Worm (Caenorhabditis elegans) whole organism, young adult: Measurements from ENCODE around the gene ZK662.2.

Experiments used
- B0019.2 ChIP-seq: fragments of 200-800 bp; sonication (Bioruptor generic); conservative IDR thresholded peaks from 2 replicates; pipeline ENCODE4 v1.3.6; 2022; ENCODE audit warnings: missing genetic modification reagents, missing genetic modification characterization, missing compliant biosample characterization
- B0035.1 ChIP-seq: sonication (generic microtip); optimal IDR thresholded peaks from 2 replicates; lab custom pipeline; 2016; ENCODE audit warnings: missing genetic modification characterization, mild to moderate bottlenecking, missing compliant biosample characterization, missing genotype, missing genetic modification reagents
- B0336.3 ChIP-seq: fragments of 200-800 bp; sonication (Bioruptor generic); IDR thresholded peaks from 2 replicates; pipeline ENCODE4 v1.3.6; 2022; ENCODE audit warnings: missing genetic modification characterization, missing compliant biosample characterization
- C06A6.2 ChIP-seq: fragments of 200-800 bp; sonication (Bioruptor generic); conservative IDR thresholded peaks from 2 replicates; pipeline ENCODE4 v1.3.6; 2022; ENCODE audit warnings: missing genetic modification characterization, missing compliant biosample characterization
- F10E7.11 ChIP-seq: sonication (generic microtip); optimal IDR thresholded peaks from 2 replicates; lab custom pipeline; 2017; ENCODE audit warnings: mild to moderate bottlenecking, missing genetic modification characterization, moderate library complexity, missing compliant biosample characterization
- F49E8.2 ChIP-seq: sonication (generic microtip); optimal IDR thresholded peaks from 3 replicates; lab custom pipeline; 2017; ENCODE audit warnings: missing genetic modification characterization, mild to moderate bottlenecking, missing compliant biosample characterization, antibody characterized with exemption, moderate library complexity; ENCODE audit not compliant: insufficient read depth
- K12H6.12 ChIP-seq: fragments of 200-800 bp; sonication (Bioruptor generic); optimal IDR thresholded peaks from 2 replicates; lab custom pipeline; 2018; ENCODE audit warnings: mild to moderate bottlenecking, missing genetic modification characterization, missing compliant biosample characterization
- T07F8.4 ChIP-seq: sonication (generic microtip); optimal IDR thresholded peaks from 2 replicates; lab custom pipeline; 2016; ENCODE audit warnings: mild to moderate bottlenecking, missing genetic modification characterization, moderate library complexity, missing compliant biosample characterization
- T26A5.8 ChIP-seq: sonication (generic microtip); optimal IDR thresholded peaks from 2 replicates; lab custom pipeline; 2016; ENCODE audit warnings: missing genetic modification characterization, missing compliant biosample characterization
- Y53G8AR.9 ChIP-seq: fragments of 200-800 bp; sonication (Bioruptor generic); conservative IDR thresholded peaks from 2 replicates; pipeline ENCODE4 v1.3.6; 2022; ENCODE audit warnings: missing genetic modification reagents, missing genetic modification characterization, missing compliant biosample characterization
- Y95B8A.8 ChIP-seq: fragments of 200-800 bp; sonication (Bioruptor generic); IDR thresholded peaks from 2 replicates; pipeline ENCODE4 v1.3.6; 2022; ENCODE audit warnings: missing genetic modification reagents, missing genetic modification characterization, missing compliant biosample characterization
- ZK185.1 ChIP-seq: sonication (generic microtip); optimal IDR thresholded peaks from 2 replicates; lab custom pipeline; 2016; ENCODE audit warnings: mild to moderate bottlenecking, missing genetic modification characterization, missing compliant biosample characterization; ENCODE audit not compliant: poor library complexity, severe bottlenecking
- akir-1 ChIP-seq: fragments of 200-800 bp; sonication (Bioruptor generic); optimal IDR thresholded peaks from 2 replicates; lab custom pipeline; 2018; ENCODE audit warnings: mild to moderate bottlenecking, missing genetic modification characterization, moderate library complexity, missing compliant biosample characterization
- atf-7 ChIP-seq: sonication (generic microtip); optimal IDR thresholded peaks from 2 replicates; lab custom pipeline; 2017; ENCODE audit warnings: mild to moderate bottlenecking, missing genetic modification characterization, missing compliant biosample characterization
- athp-1 ChIP-seq: sonication (generic microtip); optimal IDR thresholded peaks from 2 replicates; lab custom pipeline; 2017; ENCODE audit warnings: mild to moderate bottlenecking, missing genetic modification characterization, missing compliant biosample characterization
- attf-3 ChIP-seq: fragments of 200-800 bp; sonication (Bioruptor generic); conservative IDR thresholded peaks from 2 replicates; pipeline ENCODE4 v1.3.6; 2022; ENCODE audit warnings: missing genetic modification reagents, missing genetic modification characterization, missing compliant biosample characterization
- attf-5 ChIP-seq: fragments of 200-800 bp; sonication (Bioruptor generic); optimal IDR thresholded peaks from 2 replicates; lab custom pipeline; 2018; ENCODE audit warnings: mild to moderate bottlenecking, missing genetic modification characterization, missing compliant biosample characterization
- ccch-3 ChIP-seq: fragments of 200-800 bp; sonication (Bioruptor generic); optimal IDR thresholded peaks from 2 replicates; lab custom pipeline; 2018; ENCODE audit warnings: mild to moderate bottlenecking, missing genetic modification characterization, missing compliant biosample characterization
- ceh-100 ChIP-seq: fragments of 200-800 bp; sonication (Bioruptor generic); IDR thresholded peaks from 2 replicates; pipeline ENCODE4 v1.3.6; 2022; ENCODE audit warnings: missing genetic modification reagents, missing genetic modification characterization, missing compliant biosample characterization
- ceh-58 ChIP-seq: fragments of 200-800 bp; sonication (Bioruptor generic); IDR thresholded peaks from 2 replicates; pipeline ENCODE4 v1.3.6; 2022; ENCODE audit warnings: missing genetic modification characterization, missing compliant biosample characterization
- ceh-79 ChIP-seq: sonication (generic microtip); optimal IDR thresholded peaks from 2 replicates; lab custom pipeline; 2017; ENCODE audit warnings: mild to moderate bottlenecking, missing genetic modification characterization, missing compliant biosample characterization
- ceh-91 ChIP-seq: fragments of 200-800 bp; sonication (Bioruptor generic); IDR thresholded peaks from 2 replicates; pipeline ENCODE4 v1.3.6; 2022; ENCODE audit warnings: missing genetic modification reagents, missing genetic modification characterization, missing compliant biosample characterization
- chd-7 ChIP-seq: sonication (generic microtip); optimal IDR thresholded peaks from 2 replicates; lab custom pipeline; 2016; ENCODE audit warnings: mild to moderate bottlenecking, missing genetic modification characterization, moderate library complexity, missing compliant biosample characterization
- dpl-1 ChIP-seq: fragments of 150-350 bp; optimal IDR thresholded peaks from 2 replicates; lab custom pipeline; 2014; ENCODE audit warnings: missing biosample characterization, missing genetic modification reagents, missing genetic modification characterization
- efl-1 ChIP-seq: fragments of 150-350 bp; optimal IDR thresholded peaks from 2 replicates; lab custom pipeline; 2014; ENCODE audit warnings: missing biosample characterization, missing genetic modification reagents, missing genetic modification characterization
- egl-18 ChIP-seq: fragments of 200-800 bp; sonication (Bioruptor generic); IDR thresholded peaks from 2 replicates; pipeline ENCODE4 v1.3.6; 2022; ENCODE audit warnings: missing genetic modification reagents, missing genetic modification characterization, missing compliant biosample characterization
- egrh-3 ChIP-seq: fragments of 200-800 bp; sonication (Bioruptor generic); IDR thresholded peaks from 2 replicates; pipeline ENCODE4 v1.3.6; 2022; ENCODE audit warnings: missing genetic modification reagents, missing genetic modification characterization, missing compliant biosample characterization
- fkh-3 ChIP-seq: sonication (generic microtip); optimal IDR thresholded peaks from 2 replicates; lab custom pipeline; 2016; ENCODE audit warnings: mild to moderate bottlenecking, missing genetic modification characterization, missing compliant biosample characterization
- hlh-12 ChIP-seq: sonication (generic microtip); optimal IDR thresholded peaks from 2 replicates; lab custom pipeline; 2016; ENCODE audit warnings: missing genetic modification characterization, missing compliant biosample characterization
- hmg-1.2 ChIP-seq: fragments of 200-800 bp; sonication (Bioruptor generic); IDR thresholded peaks from 2 replicates; pipeline ENCODE4 v1.3.6; 2022; ENCODE audit warnings: missing genetic modification reagents, missing genetic modification characterization, missing compliant biosample characterization
- lag-1 ChIP-seq: fragments of 200-800 bp; sonication (Bioruptor generic); IDR thresholded peaks from 2 replicates; pipeline ENCODE4 v1.3.6; 2022; ENCODE audit warnings: missing genetic modification reagents, missing genetic modification characterization, missing compliant biosample characterization
- let-526 ChIP-seq: fragments of 200-800 bp; sonication (Bioruptor generic); IDR thresholded peaks from 2 replicates; pipeline ENCODE4 v1.3.6; 2022; ENCODE audit warnings: missing genetic modification reagents, missing genetic modification characterization, missing compliant biosample characterization
- madf-3 ChIP-seq: fragments of 200-800 bp; sonication (Bioruptor generic); IDR thresholded peaks from 2 replicates; pipeline ENCODE4 v1.3.6; 2022; ENCODE audit warnings: missing genetic modification reagents, missing genetic modification characterization, missing compliant biosample characterization
- madf-8 ChIP-seq: fragments of 200-800 bp; sonication (Bioruptor generic); conservative IDR thresholded peaks from 2 replicates; pipeline ENCODE4 v1.3.6; 2022; ENCODE audit warnings: missing genetic modification reagents, missing genetic modification characterization, missing compliant biosample characterization
- nfya-1 ChIP-seq: sonication (generic microtip); optimal IDR thresholded peaks from 2 replicates; lab custom pipeline; 2017; ENCODE audit warnings: antibody characterized with exemption, missing compliant biosample characterization, missing genetic modification characterization, borderline replicate concordance; ENCODE audit not compliant: insufficient read depth
- nhr-27 ChIP-seq: fragments of 200-800 bp; sonication (Bioruptor generic); optimal IDR thresholded peaks from 2 replicates; lab custom pipeline; 2018; ENCODE audit warnings: mild to moderate bottlenecking, missing genetic modification characterization, moderate library complexity, missing compliant biosample characterization
- rcor-1 ChIP-seq: fragments of 200-800 bp; sonication (Bioruptor generic); IDR thresholded peaks from 2 replicates; pipeline ENCODE4 v1.3.6; 2022; ENCODE audit warnings: missing genetic modification reagents, missing genetic modification characterization, missing compliant biosample characterization
- rec-8 ChIP-seq, 2 experiments: sonication (generic microtip); optimal IDR thresholded peaks; 2 replicates each; lab custom pipeline; 2016; ENCODE audit warnings: mild to moderate bottlenecking in 2 of 2, missing genetic modification characterization in 2 of 2, missing genetic modification reagents in 2 of 2, missing genotype in 2 of 2, missing biosample characterization in 1 of 2, missing compliant biosample characterization in 1 of 2, moderate library complexity in 1 of 2
- repo-1 ChIP-seq: sonication (generic microtip); optimal IDR thresholded peaks from 2 replicates; lab custom pipeline; 2017; ENCODE audit warnings: mild to moderate bottlenecking, missing genetic modification characterization, missing compliant biosample characterization
- rpc-1 ChIP-seq, 2 experiments: fragments of 150-350 bp in 1 of 2; sonication (generic microtip) in 1 of 2; optimal IDR thresholded peaks; 2 replicates each; lab custom pipeline; 2014 to 2018; ENCODE audit warnings: missing biosample characterization in 1 of 2, missing genetic modification characterization in 1 of 2, missing genetic modification reagents in 1 of 2, missing genotype in 1 of 2
- sea-2 ChIP-seq: fragments of 200-800 bp; sonication (Bioruptor generic); IDR thresholded peaks from 2 replicates; pipeline ENCODE4 v1.3.6; 2022; ENCODE audit warnings: missing genetic modification characterization, missing compliant biosample characterization
- snpc-1.1 ChIP-seq: sonication (generic microtip); optimal IDR thresholded peaks from 2 replicates; lab custom pipeline; 2017; ENCODE audit warnings: missing genetic modification characterization, mild to moderate bottlenecking, missing compliant biosample characterization, antibody characterized with exemption, moderate library complexity, missing genotype, missing genetic modification reagents; ENCODE audit not compliant: insufficient read depth
- sptf-2 ChIP-seq: fragments of 200-800 bp; sonication (Bioruptor generic); optimal IDR thresholded peaks from 2 replicates; lab custom pipeline; 2018; ENCODE audit warnings: mild to moderate bottlenecking, missing genetic modification characterization, missing compliant biosample characterization
- tbx-9 ChIP-seq: sonication (generic microtip); optimal IDR thresholded peaks from 2 replicates; lab custom pipeline; 2016; ENCODE audit warnings: borderline replicate concordance, missing genetic modification characterization, inconsistent platforms, missing compliant biosample characterization
- unc-130 ChIP-seq: sonication (generic microtip); optimal IDR thresholded peaks from 2 replicates; lab custom pipeline; 2016; ENCODE audit warnings: missing genetic modification reagents, missing genetic modification characterization, missing compliant biosample characterization
- unc-62 ChIP-seq: fragments of 150-350 bp; optimal IDR thresholded peaks from 2 replicates; lab custom pipeline; 2014; ENCODE audit warnings: missing biosample characterization, missing genetic modification reagents, missing genetic modification characterization
- ztf-18 ChIP-seq: sonication (generic microtip); optimal IDR thresholded peaks from 2 replicates; lab custom pipeline; 2016; ENCODE audit warnings: missing genotype, mild to moderate bottlenecking, missing genetic modification characterization, missing compliant biosample characterization
- ztf-3 ChIP-seq: fragments of 200-800 bp; sonication (Bioruptor generic); optimal IDR thresholded peaks from 2 replicates; lab custom pipeline; 2018; ENCODE audit warnings: mild to moderate bottlenecking, missing genetic modification characterization, missing compliant biosample characterization

Gene ZK662.2

ce11 chrX:15707366-15707892 is 10.9 kb downstream of the ZK662.2 start (continued):
- peak; percentile 91 for TF ChIP-seq egrh-3 (GFP tag; lab: Robert Waterston, UW)
- no peak for TF ChIP-seq F49E8.2 (tag; lab: Kevin White, UChicago)
- no peak for TF ChIP-seq tbx-9
- no peak for TF ChIP-seq B0019.2 (GFP tag; lab: Robert Waterston, UW)
- TF ChIP-seq sptf-2 (GFP tag; lab: Kevin White, UChicago) = no peak
- TF ChIP-seq chd-7 (tag; lab: Kevin White, UChicago) = peak; percentile 89
- TF ChIP-seq ztf-3 (GFP tag; lab: Kevin White, UChicago) = no peak
- no peak for TF ChIP-seq athp-1 (tag; lab: Kevin White, UChicago)
- TF ChIP-seq egl-18 = no peak
- TF ChIP-seq lag-1 = no peak
- no peak for TF ChIP-seq nfya-1
- TF ChIP-seq T26A5.8 (tag; lab: Kevin White, UChicago) = no peak
- peak; percentile 8 for TF ChIP-seq B0035.1 (tag; lab: Kevin White, UChicago)
- no peak for TF ChIP-seq efl-1 (GFP tag; lab: Kevin White, UChicago)
- TF ChIP-seq C06A6.2 (GFP tag; lab: Robert Waterston, UW) = peak; percentile 77
- no peak for TF ChIP-seq hlh-12
- no peak for TF ChIP-seq F10E7.11 (tag; lab: Kevin White, UChicago)
- no peak for TF ChIP-seq T07F8.4 (tag; lab: Kevin White, UChicago)
- TF ChIP-seq snpc-1.1 (tag; lab: Kevin White, UChicago) = no peak
- peak; percentile 81 for TF ChIP-seq ztf-18 (tag; lab: Kevin White, UChicago)
- TF ChIP-seq unc-130 (GFP tag; lab: Kevin White, UChicago) = no peak
- peak; percentile 83 for TF ChIP-seq attf-5
- peak; percentile 29 for TF ChIP-seq ZK185.1
- TF ChIP-seq Y53G8AR.9 (GFP tag; lab: Robert Waterston, UW) = 0 out of 2 replicates have a peak, but pooled peaks have one; percentile 67
- no peak for TF ChIP-seq ccch-3
- no peak for TF ChIP-seq ceh-91 (GFP tag; lab: Robert Waterston, UW)
- TF ChIP-seq atf-7 (tag; lab: Kevin White, UChicago) = peak; percentile 83
- no peak for TF ChIP-seq ceh-100
- peak; percentile 25 for TF ChIP-seq unc-62 (GFP tag; lab: Kevin White, UChicago)
- TF ChIP-seq dpl-1 (GFP tag; lab: Kevin White, UChicago) = no peak
- TF ChIP-seq repo-1 = peak; percentile 4
- TF ChIP-seq Y95B8A.8 (GFP tag; lab: Robert Waterston, UW) = 0 out of 2 replicates have a peak, but pooled peaks have one; percentile 55
- peak; percentile 73 for TF ChIP-seq B0336.3 (GFP tag; lab: Robert Waterston, UW)
- TF ChIP-seq hmg-1.2 (GFP tag; lab: Robert Waterston, UW) = peak; percentile 74
- no peak for TF ChIP-seq madf-8 (GFP tag; lab: Robert Waterston, UW)
- TF ChIP-seq K12H6.12 = peak; percentile 93
- no peak for TF ChIP-seq fkh-3 (tag; lab: Kevin White, UChicago)
- TF ChIP-seq akir-1 (GFP tag; lab: Kevin White, UChicago) = no peak
- 0 out of 2 replicates have a peak, but pooled peaks have one; percentile 83 for TF ChIP-seq let-526 (GFP tag; lab: Robert Waterston, UW)
- no peak; the same call in 1 of the 2 replicates for TF ChIP-seq rcor-1 (GFP tag; lab: Robert Waterston, UW)
- TF ChIP-seq rpc-1 (optimal IDR thresholded peaks at IDR 0.05; lab: Kevin White, UChicago) = no peak
- no peak for TF ChIP-seq rpc-1 (tag; optimal IDR thresholded peaks at IDR 0.05; lab: Kevin White, UChicago)
- TF ChIP-seq madf-3 (GFP tag; lab: Robert Waterston, UW) = 0 out of 2 replicates have a peak, but pooled peaks have one; percentile 51
- no peak for TF ChIP-seq ceh-58
- TF ChIP-seq ceh-79 (tag; lab: Kevin White, UChicago) = no peak
- no peak for TF ChIP-seq nhr-27 (tag; lab: Kevin White, UChicago)
- no peak for TF ChIP-seq sea-2 (GFP tag; lab: Robert Waterston, UW)
- no peak for TF ChIP-seq rec-8 (tag; optimal IDR thresholded peaks at IDR 0.05; lab: Kevin White, UChicago)
- no peak for TF ChIP-seq attf-3 (GFP tag; lab: Robert Waterston, UW)
